Worm (Caenorhabditis elegans) whole organism, L1 larva: ENCODE measurements around the gene Y48B6A.13.

Experiments used
- ama-1 ChIP-seq: fragments of 150-350 bp; optimal IDR thresholded peaks from 2 replicates; lab custom pipeline; 2014
- blmp-1 ChIP-seq: fragments of 150-350 bp; optimal IDR thresholded peaks from 2 replicates; lab custom pipeline; 2014; ENCODE audit warnings: missing biosample characterization, missing genetic modification characterization
- efl-3 ChIP-seq: fragments of 200-800 bp; sonication (Bioruptor generic); optimal IDR thresholded peaks from 2 replicates; lab custom pipeline; 2018; ENCODE audit warnings: mild to moderate bottlenecking, missing genetic modification characterization, missing compliant biosample characterization
- fkh-4 ChIP-seq: sonication (generic microtip); optimal IDR thresholded peaks from 2 replicates; lab custom pipeline; 2016; ENCODE audit warnings: missing compliant biosample characterization, missing genetic modification characterization, borderline replicate concordance
- nhr-11 ChIP-seq: fragments of 150-350 bp; optimal IDR thresholded peaks from 2 replicates; lab custom pipeline; 2014; ENCODE audit warnings: missing biosample characterization, missing genetic modification characterization
- tbx-2 ChIP-seq: sonication (generic microtip); optimal IDR thresholded peaks from 2 replicates; lab custom pipeline; 2016; ENCODE audit warnings: missing genetic modification characterization, missing compliant biosample characterization
- xbp-1 ChIP-seq: sonication (generic microtip); optimal IDR thresholded peaks from 2 replicates; lab custom pipeline; 2016; ENCODE audit warnings: missing genetic modification characterization, missing compliant biosample characterization

DNA sequence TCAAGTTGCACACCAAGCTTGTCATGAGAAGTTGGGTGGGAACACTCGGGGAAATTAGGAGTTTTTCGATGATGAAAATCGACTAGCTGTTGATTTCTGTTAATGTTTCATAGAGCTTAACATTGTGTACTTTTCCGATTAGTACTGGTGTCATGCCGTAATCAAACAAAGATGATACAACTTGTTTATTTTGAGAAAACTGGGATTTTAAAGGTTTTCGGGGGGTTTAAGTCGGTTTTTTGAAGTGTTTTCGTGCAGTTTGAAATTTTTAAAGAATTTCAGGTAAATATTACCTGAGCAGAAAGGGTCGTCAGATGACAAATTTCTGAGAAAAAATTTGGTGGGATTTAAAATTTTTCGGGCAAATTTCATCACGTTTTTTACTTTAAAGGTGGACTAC lies 54.5 kb downstream of the Y48B6A.13 start, which contains the start of gene eat-2:
- TF ChIP-seq xbp-1 (tag; lab: Kevin White, UChicago): no peak
- no peak for TF ChIP-seq blmp-1 (tag; lab: Kevin White, UChicago)
- no peak for TF ChIP-seq efl-3 (GFP tag; lab: Kevin White, UChicago)
- TF ChIP-seq fkh-4 (tag; lab: Kevin White, UChicago): no peak
- no peak for TF ChIP-seq tbx-2 (tag; lab: Kevin White, UChicago)
- TF ChIP-seq nhr-11 (tag; lab: Kevin White, UChicago): no peak
- no peak for TF ChIP-seq ama-1 (lab: Kevin White, UChicago)
